Fruit fly (Drosophila melanogaster): ENCODE results near the gene CG32240.

- no peak for TF ChIP-seq HLH106 (tag; optimal IDR thresholded peaks at IDR 0.05)
- TF ChIP-seq rgr (GFP tag; optimal IDR thresholded peaks at IDR 0.05) = no peak
- TF ChIP-seq Hr83 (GFP tag; optimal IDR thresholded peaks at IDR 0.05; ENCODE audit: poor library complexity, severe bottlenecking) = no peak
- TF ChIP-seq psq (GFP tag; optimal IDR thresholded peaks at IDR 0.05) = no peak
- TF ChIP-seq usp (GFP tag; optimal IDR thresholded peaks at IDR 0.05) = no peak
- TF ChIP-seq br (GFP tag; optimal IDR thresholded peaks at IDR 0.05) = no peak
- TF ChIP-seq Myc (optimal IDR thresholded peaks at IDR 0.05) = no peak
- TF ChIP-seq Hr78 (GFP tag; optimal IDR thresholded peaks at IDR 0.05) = no peak
- no peak for TF ChIP-seq Hnf4 (GFP tag; optimal IDR thresholded peaks at IDR 0.05)
- no peak for TF ChIP-seq Dif (GFP tag; optimal IDR thresholded peaks at IDR 0.05; ENCODE audit: partially characterized antibody)
- no peak for TF ChIP-seq brk (GFP tag; optimal IDR thresholded peaks at IDR 0.05)
- TF ChIP-seq Vsx2 (GFP tag; optimal IDR thresholded peaks at IDR 0.05; ENCODE audit: partially characterized antibody) = no peak
- no peak for TF ChIP-seq fru (GFP tag; optimal IDR thresholded peaks at IDR 0.05)
These were observed 36.1 kb upstream of the CG32240 start for dm6 chr3L:4417543-4417942.
